Worm (Caenorhabditis elegans): ENCODE results near the gene fbxb-95.

ce11 chrII:1806358-1806757 lies 47.8 kb upstream of the fbxb-95 start, which contains the start of gene C08F1.12:
- no peak for TF ChIP-seq snpc-4 (tag; optimal IDR thresholded peaks at IDR 0.05)
- TF ChIP-seq F26F4.8 (GFP tag; conservative IDR thresholded peaks at IDR 0.05) = no peak
- no peak for TF ChIP-seq pha-4 (GFP tag; IDR thresholded peaks at IDR 0.05)
- TF ChIP-seq pha-4 (tag; optimal IDR thresholded peaks at IDR 0.05) = no peak
- TF ChIP-seq saeg-2 (GFP tag; IDR thresholded peaks at IDR 0.05) = no peak
- TF ChIP-seq ztf-11 (tag; optimal IDR thresholded peaks at IDR 0.05) = no peak
- TF ChIP-seq R02D3.7 (tag; optimal IDR thresholded peaks at IDR 0.05) = no peak
- TF ChIP-seq nhr-77 (tag; optimal IDR thresholded peaks at IDR 0.05) = no peak
- TF ChIP-seq pqm-1 (tag; optimal IDR thresholded peaks at IDR 0.05) = no peak
- no peak for TF ChIP-seq ceh-28 (tag; optimal IDR thresholded peaks at IDR 0.05)
- no peak for TF ChIP-seq dve-1 (tag; optimal IDR thresholded peaks at IDR 0.05; ENCODE audit: insufficient read depth)
- TF ChIP-seq egl-27 (tag; optimal IDR thresholded peaks at IDR 0.05) = no peak
- TF ChIP-seq unc-62 (GFP tag; optimal IDR thresholded peaks at IDR 0.05 in 1 of 2) = no peak
- TF ChIP-seq unc-62 (tag; optimal IDR thresholded peaks at IDR 0.05) = no peak
- no peak for TF ChIP-seq daf-8 (GFP tag; IDR thresholded peaks at IDR 0.05)
- no peak for TF ChIP-seq ceh-44 (GFP tag; IDR thresholded peaks at IDR 0.05)

All from whole organism, L4 larva.